Worm (Caenorhabditis elegans) whole organism, early embryonic: ENCODE data around the gene Y41D4B.14.

Experiments used
- F13C5.2 ChIP-seq: sonication (generic microtip); optimal IDR thresholded peaks from 2 replicates; lab custom pipeline; 2017; ENCODE audit warnings: mild to moderate bottlenecking, missing genetic modification characterization, inconsistent platforms, missing compliant biosample characterization
- aly-1 ChIP-seq: sonication (generic microtip); optimal IDR thresholded peaks from 2 replicates; lab custom pipeline; 2016; ENCODE audit warnings: missing genetic modification characterization, missing compliant biosample characterization
- ama-1 ChIP-seq: fragments of 150-350 bp; optimal IDR thresholded peaks from 2 replicates; lab custom pipeline; 2014
- scrt-1 ChIP-seq: fragments of 200-800 bp; sonication (Bioruptor generic); IDR thresholded peaks from 2 replicates; pipeline ENCODE4 v1.3.6; 2022; ENCODE audit warnings: missing genetic modification characterization, missing compliant biosample characterization
- sea-1 ChIP-seq: fragments of 200-800 bp; sonication (Bioruptor generic); conservative IDR thresholded peaks from 2 replicates; pipeline ENCODE4 v1.3.6; 2022; ENCODE audit warnings: missing genetic modification characterization, missing compliant biosample characterization

DNA sequence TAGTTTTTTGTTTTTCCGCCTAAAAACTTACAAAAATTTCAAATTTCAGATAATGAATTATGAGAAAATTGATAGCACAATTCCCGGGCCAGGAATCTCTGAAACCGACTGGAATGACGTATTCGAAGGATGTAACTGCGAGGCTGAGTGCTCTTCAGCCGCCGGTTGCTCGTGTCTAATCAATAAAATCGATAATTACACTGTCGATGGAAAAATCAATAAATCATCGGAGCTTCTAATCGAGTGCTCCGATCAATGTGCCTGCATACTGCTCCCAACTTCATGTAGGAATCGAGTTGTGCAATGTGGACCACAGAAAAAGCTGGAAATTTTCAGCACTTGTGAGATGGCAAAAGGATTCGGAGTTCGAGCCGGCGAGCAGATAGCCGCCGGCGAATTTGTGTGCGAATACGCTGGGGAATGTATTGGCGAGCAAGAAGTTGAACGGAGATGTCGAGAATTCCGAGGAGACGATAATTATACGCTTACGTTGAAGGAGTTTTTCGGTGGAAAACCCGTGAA, 26.2 kb downstream of the Y41D4B.14 start:
- TF ChIP-seq sea-1 (GFP tag; lab: Robert Waterston, UW): no peak
- no peak for TF ChIP-seq ama-1 (lab: Kevin White, UChicago)
- TF ChIP-seq F13C5.2 (tag; lab: Kevin White, UChicago): no peak
- TF ChIP-seq scrt-1 (GFP tag; lab: Robert Waterston, UW): no peak
- TF ChIP-seq aly-1 (tag; lab: Kevin White, UChicago): no peak
